Worm (Caenorhabditis elegans) whole organism, L3 larva: ENCODE measurements around the gene pas-6.
A peak's percentile ranks its signal among the peaks of the same experiment; 100 is the strongest.

ENCODE experiments used
- R02D3.7 ChIP-seq: fragments of 150-350 bp; optimal IDR thresholded peaks from 2 replicates; lab custom pipeline; 2014; ENCODE audit warnings: missing biosample characterization, missing genetic modification characterization
- aly-2 ChIP-seq: fragments of 150-350 bp; optimal IDR thresholded peaks from 2 replicates; lab custom pipeline; 2014; ENCODE audit warnings: missing biosample characterization, missing genetic modification characterization
- ama-1 ChIP-seq: fragments of 150-350 bp; optimal IDR thresholded peaks from 2 replicates; lab custom pipeline; 2018
- ceh-16 ChIP-seq: sonication (generic microtip); optimal IDR thresholded peaks from 2 replicates; lab custom pipeline; 2017; ENCODE audit warnings: missing biosample characterization, missing genetic modification characterization
- ceh-82 ChIP-seq: fragments of 150-350 bp; optimal IDR thresholded peaks from 2 replicates; lab custom pipeline; 2014; ENCODE audit warnings: missing biosample characterization, missing genetic modification characterization
- daf-12 ChIP-seq: fragments of 150-350 bp; optimal IDR thresholded peaks from 2 replicates; lab custom pipeline; 2014; ENCODE audit warnings: missing biosample characterization, missing genetic modification reagents, missing genetic modification characterization
- egl-27 ChIP-seq: sonication (generic microtip); optimal IDR thresholded peaks from 4 replicates; lab custom pipeline; 2017; ENCODE audit warnings: missing biosample characterization, missing genetic modification reagents, missing genetic modification characterization
- egl-5 ChIP-seq: fragments of 150-350 bp; optimal IDR thresholded peaks from 2 replicates; lab custom pipeline; 2017; ENCODE audit warnings: missing biosample characterization, missing genetic modification reagents, missing genetic modification characterization, inconsistent platforms
- elt-2 ChIP-seq: sonication (generic microtip); optimal IDR thresholded peaks from 2 replicates; lab custom pipeline; 2016; ENCODE audit warnings: missing genetic modification reagents, mild to moderate bottlenecking, missing genetic modification characterization, missing compliant biosample characterization
- elt-3 ChIP-seq, 3 experiments: fragments of 150-350 bp in 1 of 3; sonication (generic microtip) in 2 of 3; optimal IDR thresholded peaks; 2 replicates in 2 of 3; 4 replicates in 1 of 3; lab custom pipeline; 2014 to 2017; ENCODE audit warnings: missing biosample characterization in 3 of 3, missing genetic modification characterization in 3 of 3
- fkh-10 ChIP-seq: sonication (generic microtip); optimal IDR thresholded peaks from 2 replicates; lab custom pipeline; 2017; ENCODE audit warnings: missing biosample characterization, missing genetic modification reagents, missing genetic modification characterization
- fkh-2 ChIP-seq: fragments of 150-350 bp; optimal IDR thresholded peaks from 2 replicates; lab custom pipeline; 2014; ENCODE audit warnings: missing biosample characterization, missing genetic modification reagents, missing genetic modification characterization
- fos-1 ChIP-seq: fragments of 150-350 bp; optimal IDR thresholded peaks from 2 replicates; lab custom pipeline; 2014; ENCODE audit warnings: missing biosample characterization, missing genetic modification characterization
- hmg-11 ChIP-seq: sonication (generic microtip); optimal IDR thresholded peaks from 2 replicates; lab custom pipeline; 2016; ENCODE audit warnings: missing genetic modification characterization, missing compliant biosample characterization
- jun-1 ChIP-seq: fragments of 150-350 bp; optimal IDR thresholded peaks from 2 replicates; lab custom pipeline; 2014; ENCODE audit warnings: missing biosample characterization, missing genetic modification reagents, missing genetic modification characterization
- lin-15B ChIP-seq: fragments of 150-350 bp; optimal IDR thresholded peaks from 2 replicates; lab custom pipeline; 2014; ENCODE audit warnings: missing biosample characterization, missing genetic modification characterization
- lin-39 ChIP-seq: fragments of 150-350 bp; optimal IDR thresholded peaks from 2 replicates; lab custom pipeline; 2018; ENCODE audit warnings: missing biosample characterization, missing genetic modification reagents, missing genetic modification characterization
- lsy-12 ChIP-seq: sonication (generic microtip); optimal IDR thresholded peaks from 2 replicates; lab custom pipeline; 2016; ENCODE audit warnings: mild to moderate bottlenecking, missing genetic modification characterization, missing compliant biosample characterization
- nfya-1 ChIP-seq: sonication (generic microtip); optimal IDR thresholded peaks from 2 replicates; lab custom pipeline; 2017; ENCODE audit warnings: missing genetic modification characterization, mild to moderate bottlenecking, missing compliant biosample characterization, antibody characterized with exemption, moderate library complexity; ENCODE audit not compliant: insufficient read depth
- nhr-12 ChIP-seq: fragments of 150-350 bp; optimal IDR thresholded peaks from 2 replicates; lab custom pipeline; 2014; ENCODE audit warnings: missing biosample characterization, missing genetic modification characterization
- nhr-23 ChIP-seq: fragments of 150-350 bp; optimal IDR thresholded peaks from 2 replicates; lab custom pipeline; 2014; ENCODE audit warnings: missing biosample characterization, missing genetic modification reagents, missing genetic modification characterization
- nhr-237 ChIP-seq: fragments of 150-350 bp; optimal IDR thresholded peaks from 2 replicates; lab custom pipeline; 2014; ENCODE audit warnings: missing biosample characterization, missing genetic modification characterization
- nhr-43 ChIP-seq: sonication (generic microtip); optimal IDR thresholded peaks from 2 replicates; lab custom pipeline; 2016; ENCODE audit warnings: mild to moderate bottlenecking, missing genetic modification characterization, missing compliant biosample characterization; ENCODE audit not compliant: poor library complexity, severe bottlenecking
- nhr-76 ChIP-seq: fragments of 150-350 bp; sonication (generic microtip); optimal IDR thresholded peaks from 5 replicates; lab custom pipeline; 2014; ENCODE audit warnings: missing biosample characterization, missing genetic modification characterization
- nhr-77 ChIP-seq: fragments of 150-350 bp; optimal IDR thresholded peaks from 2 replicates; lab custom pipeline; 2014; ENCODE audit warnings: missing biosample characterization, missing genetic modification characterization
- pha-4 ChIP-seq: fragments of 150-350 bp; optimal IDR thresholded peaks from 2 replicates; lab custom pipeline; 2014; ENCODE audit warnings: missing biosample characterization, missing genetic modification reagents, missing genetic modification characterization
- pqm-1 ChIP-seq: fragments of 150-350 bp; optimal IDR thresholded peaks from 2 replicates; lab custom pipeline; 2017; ENCODE audit warnings: missing biosample characterization, missing genetic modification characterization, inconsistent platforms
- sea-2 ChIP-seq: fragments of 150-350 bp; sonication (generic microtip); optimal IDR thresholded peaks from 4 replicates; lab custom pipeline; 2014; ENCODE audit warnings: missing biosample characterization, missing genetic modification reagents, missing genetic modification characterization
- skn-1 ChIP-seq: fragments of 150-350 bp; optimal IDR thresholded peaks from 2 replicates; lab custom pipeline; 2014; ENCODE audit warnings: missing biosample characterization, missing genetic modification characterization
- snpc-4 ChIP-seq: fragments of 150-350 bp; optimal IDR thresholded peaks from 2 replicates; lab custom pipeline; 2014; ENCODE audit warnings: missing biosample characterization, missing genetic modification characterization
- unc-39 ChIP-seq: sonication (generic microtip); optimal IDR thresholded peaks from 4 replicates; lab custom pipeline; 2017; ENCODE audit warnings: missing biosample characterization, missing genetic modification characterization
- unc-62 ChIP-seq: fragments of 150-350 bp; sonication (generic microtip); optimal IDR thresholded peaks from 4 replicates; lab custom pipeline; 2014; ENCODE audit warnings: missing biosample characterization, missing genetic modification reagents, missing genetic modification characterization
- zag-1 ChIP-seq: fragments of 150-350 bp; optimal IDR thresholded peaks from 2 replicates; lab custom pipeline; 2014; ENCODE audit warnings: missing biosample characterization, missing genetic modification characterization
- ztf-11 ChIP-seq: fragments of 150-350 bp; optimal IDR thresholded peaks from 2 replicates; lab custom pipeline; 2014; ENCODE audit warnings: missing biosample characterization, missing genetic modification characterization
- ztf-4 ChIP-seq: fragments of 150-350 bp; optimal IDR thresholded peaks from 2 replicates; lab custom pipeline; 2014; ENCODE audit warnings: missing biosample characterization, missing genetic modification characterization

pas-6 gene

ce11 chrV:5576008-5576407 is 8.1 kb downstream of the pas-6 start:
- TF ChIP-seq daf-12 (no peak), R02D3.7 (tag; lab: Kevin White, UChicago) (no peak), nhr-43 (peak; percentile 29), ceh-82 (tag; lab: Kevin White, UChicago) (peak; percentile 2), elt-3 (tag; optimal IDR thresholded peaks at IDR 0.05; lab: Kevin White, UChicago) (no peak), sea-2 (GFP tag; lab: Kevin White, UChicago) (no peak), nhr-77 (tag; lab: Kevin White, UChicago) (peak; percentile 16), nhr-237 (tag; lab: Kevin White, UChicago) (no peak), fos-1 (tag; lab: Kevin White, UChicago) (no peak), ceh-16 (tag; lab: Kevin White, UChicago) (no peak), jun-1 (tag; lab: Kevin White, UChicago) (peak; percentile 59), snpc-4 (tag; lab: Kevin White, UChicago) (peak; percentile 98), hmg-11 (tag; lab: Kevin White, UChicago) (peak; percentile 42), pha-4 (tag; lab: Kevin White, UChicago) (peak; percentile 65), egl-27 (tag; lab: Kevin White, UChicago) (no peak), elt-2 (tag; lab: Kevin White, UChicago) (peak; percentile 76), ama-1 (lab: Kevin White, UChicago) (peak; percentile 30), lin-15B (tag; lab: Kevin White, UChicago) (no peak), skn-1 (peak; percentile 68), nfya-1 (tag; lab: Kevin White, UChicago) (peak; percentile 11), pqm-1 (peak; percentile 53), nhr-23 (tag; lab: Kevin White, UChicago) (no peak), zag-1 (tag; lab: Kevin White, UChicago) (no peak)

ce11 chrV:5571691-5572090 is 12.5 kb downstream of the pas-6 start:
- peak; percentile 53 for TF ChIP-seq fkh-10 (GFP tag; lab: Kevin White, UChicago)
- no peak for TF ChIP-seq ztf-11

- TF ChIP-seq nhr-43 (no peak), fkh-2 (no peak), skn-1 (no peak), unc-62 (GFP tag; lab: Kevin White, UChicago) (no peak), elt-3 (tag; optimal IDR thresholded peaks at IDR 0.05; lab: Kevin White, UChicago) (no peak), aly-2 (no peak), R02D3.7 (tag; lab: Kevin White, UChicago) (no peak), egl-27 (tag; lab: Kevin White, UChicago) (no peak), lin-39 (tag; lab: Kevin White, UChicago) (no peak), pha-4 (tag; lab: Kevin White, UChicago) (no peak), ceh-82 (tag; lab: Kevin White, UChicago) (no peak), nhr-23 (tag; lab: Kevin White, UChicago) (no peak), hmg-11 (tag; lab: Kevin White, UChicago) (no peak), ztf-11 (no peak), egl-5 (tag; lab: Kevin White, UChicago) (no peak), lsy-12 (tag; lab: Kevin White, UChicago) (no peak), nhr-12 (tag; lab: Kevin White, UChicago) (no peak)
Measured at ce11 chrV:5570433-5570832, 13.7 kb downstream of the pas-6 start, which contains the start of gene glb-6. Gene glb-6 (minus strand): TSS chrV:5570533.

ce11 chrV:5567119-5567518 is 17.0 kb downstream of the pas-6 start, which contains the start of gene C18C4.7:
Gene C18C4.7 (minus strand): TSS chrV:5567219.
- no peak for TF ChIP-seq ceh-16 (tag; lab: Kevin White, UChicago)
- TF ChIP-seq ama-1 (lab: Kevin White, UChicago): no peak
- TF ChIP-seq hmg-11 (tag; lab: Kevin White, UChicago): no peak
- no peak for TF ChIP-seq pha-4 (tag; lab: Kevin White, UChicago)
- TF ChIP-seq nhr-76 (tag; lab: Kevin White, UChicago): no peak
- TF ChIP-seq elt-3 (tag; optimal IDR thresholded peaks at IDR 0.05; lab: Kevin White, UChicago): no peak
- TF ChIP-seq aly-2: no peak
- TF ChIP-seq nhr-12 (tag; lab: Kevin White, UChicago): no peak
- TF ChIP-seq sea-2 (GFP tag; lab: Kevin White, UChicago): no peak
- no peak for TF ChIP-seq nhr-43
- TF ChIP-seq unc-39 (tag; lab: Kevin White, UChicago): no peak
- no peak for TF ChIP-seq nhr-237 (tag; lab: Kevin White, UChicago)
- TF ChIP-seq ztf-4 (tag; lab: Kevin White, UChicago): no peak
